Fruit fly (Drosophila melanogaster): Measurements from ENCODE around the gene CG6324.
A peak's percentile ranks its signal among the peaks of the same experiment; 100 is the strongest.

CG6324 gene

dm6 chrX:15453121-15453520 lies 22.8 kb upstream of the CG6324 start, which contains the start of gene CG11655 (continued):
- no peak for TF ChIP-seq pan (optimal IDR thresholded peaks at IDR 0.05)
- TF ChIP-seq pan (GFP tag; optimal IDR thresholded peaks at IDR 0.05 in 1 of 2, IDR thresholded peaks at IDR 0.05 in 1 of 2) = peak in 1 of 2 experiments; percentile 47
- TF ChIP-seq CG4707 (GFP tag; optimal IDR thresholded peaks at IDR 0.05) = no peak
- peak; percentile 24 for TF ChIP-seq CG14710 (tag; optimal IDR thresholded peaks at IDR 0.05)
- 0 out of 3 replicates have a peak, but pooled peaks have one; percentile 36 for TF ChIP-seq ci (GFP tag; IDR thresholded peaks at IDR 0.05)
- no peak for TF ChIP-seq fd96Cb (tag; optimal IDR thresholded peaks at IDR 0.05)
- TF ChIP-seq Six4 (GFP tag; optimal IDR thresholded peaks at IDR 0.05) = no peak
- TF ChIP-seq HLH3B (GFP tag; IDR thresholded peaks at IDR 0.05) = 0 out of 2 replicates have a peak, but pooled peaks have one; percentile 13
- TF ChIP-seq grn (GFP tag; optimal IDR thresholded peaks at IDR 0.05) = peak; percentile 54
- TF ChIP-seq CG5180 (GFP tag; optimal IDR thresholded peaks at IDR 0.05) = no peak
- peak; percentile 30 for TF ChIP-seq NfI (GFP tag; optimal IDR thresholded peaks at IDR 0.05)
- TF ChIP-seq CG2120 (GFP tag; optimal IDR thresholded peaks at IDR 0.05) = peak; percentile 41
- TF ChIP-seq CG1602 (GFP tag; optimal IDR thresholded peaks at IDR 0.05) = peak; percentile 24
- peak; percentile 52; the same call in 1 of the 3 replicates for TF ChIP-seq Dbx (GFP tag; IDR thresholded peaks at IDR 0.05)
- peak; percentile 51; the same call in 1 of the 2 replicates for TF ChIP-seq Ptx1 (GFP tag; IDR thresholded peaks at IDR 0.05)
- peak; percentile 66 for TF ChIP-seq Xrp1 (GFP tag; IDR thresholded peaks at IDR 0.05)
- TF ChIP-seq PHDP (tag; optimal IDR thresholded peaks at IDR 0.05) = peak; percentile 43
- TF ChIP-seq CG10267 (tag; optimal IDR thresholded peaks at IDR 0.05) = peak; percentile 1
- TF ChIP-seq her (GFP tag; optimal IDR thresholded peaks at IDR 0.05) = no peak
- no peak for TF ChIP-seq CG6813 (GFP tag; optimal IDR thresholded peaks at IDR 0.05)
- peak; percentile 23; the same call in 1 of the 2 replicates for TF ChIP-seq sob (GFP tag; IDR thresholded peaks at IDR 0.05)
- peak; percentile 54 for TF ChIP-seq CG15479 (GFP tag; optimal IDR thresholded peaks at IDR 0.05)
- TF ChIP-seq CG4328 (GFP tag; optimal IDR thresholded peaks at IDR 0.05) = no peak
- no peak for TF ChIP-seq jigr1 (GFP tag; IDR thresholded peaks at IDR 0.05)
- TF ChIP-seq Hr51 (GFP tag; optimal IDR thresholded peaks at IDR 0.05) = no peak
- no peak for TF ChIP-seq Gsc (GFP tag; IDR thresholded peaks at IDR 0.05)
- no peak for TF ChIP-seq sd (tag; optimal IDR thresholded peaks at IDR 0.05)
- no peak for TF ChIP-seq eyg (GFP tag; optimal IDR thresholded peaks at IDR 0.05)
- TF ChIP-seq HLH4C (GFP tag; IDR thresholded peaks at IDR 0.05; ENCODE audit: partially characterized antibody) = no peak
- peak; percentile 41 for TF ChIP-seq CG4424 (GFP tag; optimal IDR thresholded peaks at IDR 0.05)
- TF ChIP-seq CG10321 (GFP tag; IDR thresholded peaks at IDR 0.05) = peak; percentile 92
- no peak for TF ChIP-seq shn (GFP tag; optimal IDR thresholded peaks at IDR 0.05)
- TF ChIP-seq kah (GFP tag; optimal IDR thresholded peaks at IDR 0.05) = peak; percentile 5
- TF ChIP-seq CG10274 (GFP tag; optimal IDR thresholded peaks at IDR 0.05) = peak; percentile 99
- no peak for TF ChIP-seq ERR (GFP tag; optimal IDR thresholded peaks at IDR 0.05)
- TF ChIP-seq CG9727 (GFP tag; optimal IDR thresholded peaks at IDR 0.05) = peak; percentile 40
- TF ChIP-seq ranshi (GFP tag; IDR thresholded peaks at IDR 0.05) = 0 out of 2 replicates have a peak, but pooled peaks have one; percentile 36
- peak; percentile 17 for TF ChIP-seq Sox102F (GFP tag; optimal IDR thresholded peaks at IDR 0.05)
- no peak for TF ChIP-seq mirr (GFP tag; optimal IDR thresholded peaks at IDR 0.05)
- peak; percentile 23 for TF ChIP-seq CG10979 (tag; optimal IDR thresholded peaks at IDR 0.05)
- TF ChIP-seq dpn (GFP tag; optimal IDR thresholded peaks at IDR 0.05) = peak in 1 of 2 experiments; percentile 17
- TF ChIP-seq CG17186 (GFP tag; optimal IDR thresholded peaks at IDR 0.05) = no peak
- peak; percentile 21; the same call in 1 of the 3 replicates for TF ChIP-seq tgo (GFP tag; IDR thresholded peaks at IDR 0.05)
- peak; percentile 45 for TF ChIP-seq Ets65A (GFP tag)
- no peak for TF ChIP-seq hkb (optimal IDR thresholded peaks at IDR 0.05)
- peak; percentile 43; the same call in 1 of the 2 replicates for TF ChIP-seq hkb (GFP tag; IDR thresholded peaks at IDR 0.05)
- TF ChIP-seq TFAM (GFP tag; optimal IDR thresholded peaks at IDR 0.05) = no peak
- peak; percentile 33 for TF ChIP-seq CoRest (tag; optimal IDR thresholded peaks at IDR 0.05)
- TF ChIP-seq onecut (GFP tag; IDR thresholded peaks at IDR 0.05) = peak; percentile 30; the same call in 1 of the 2 replicates
- peak; percentile 37; the same call in 1 of the 2 replicates for TF ChIP-seq al (GFP tag; IDR thresholded peaks at IDR 0.05)
- TF ChIP-seq Dip2 (GFP tag; IDR thresholded peaks at IDR 0.05) = no peak
